Worm (Caenorhabditis elegans) whole organism, L1 larva: Measurements from ENCODE around the gene F07E5.12.

Experiments used
- Y116A8C.19 ChIP-seq: sonication (generic microtip); optimal IDR thresholded peaks from 2 replicates; lab custom pipeline; 2016; ENCODE audit warnings: missing compliant biosample characterization, missing genetic modification characterization, borderline replicate concordance
- aly-2 ChIP-seq: fragments of 150-350 bp; optimal IDR thresholded peaks from 2 replicates; lab custom pipeline; 2014; ENCODE audit warnings: missing biosample characterization, missing genetic modification characterization
- blmp-1 ChIP-seq: fragments of 150-350 bp; optimal IDR thresholded peaks from 2 replicates; lab custom pipeline; 2014; ENCODE audit warnings: missing biosample characterization, missing genetic modification characterization
- ceh-63 ChIP-seq: fragments of 200-800 bp; sonication (Bioruptor generic); optimal IDR thresholded peaks from 2 replicates; lab custom pipeline; 2018; ENCODE audit warnings: mild to moderate bottlenecking, missing genetic modification characterization, missing compliant biosample characterization
- ceh-82 ChIP-seq, 3 experiments: fragments of 150-350 bp in 1 of 3; sonication (generic microtip) in 2 of 3; optimal IDR thresholded peaks; 2 replicates each; lab custom pipeline; 2014 to 2017; ENCODE audit warnings: missing biosample characterization in 3 of 3, missing genetic modification characterization in 3 of 3
- ceh-88 ChIP-seq: fragments of 200-800 bp; sonication (Bioruptor generic); IDR thresholded peaks from 2 replicates; pipeline ENCODE4 v1.3.6; 2022; ENCODE audit warnings: missing genetic modification characterization, missing compliant biosample characterization
- egl-27 ChIP-seq, 2 experiments: fragments of 150-350 bp in 1 of 2; sonication (generic microtip); optimal IDR thresholded peaks; 3 replicates each; lab custom pipeline; 2017 to 2018; ENCODE audit warnings: missing biosample characterization in 2 of 2, missing genetic modification characterization in 2 of 2, missing genetic modification reagents in 2 of 2
- elt-2 ChIP-seq: sonication (generic microtip); optimal IDR thresholded peaks from 2 replicates; lab custom pipeline; 2016; ENCODE audit warnings: missing genetic modification characterization, mild to moderate bottlenecking, inconsistent platforms, missing compliant biosample characterization, missing genetic modification reagents
- ets-5 ChIP-seq: fragments of 200-800 bp; sonication (Bioruptor generic); IDR thresholded peaks from 2 replicates; pipeline ENCODE4 v1.3.6; 2022; ENCODE audit warnings: missing genetic modification characterization, missing compliant biosample characterization
- fkh-10 ChIP-seq: sonication (generic microtip); optimal IDR thresholded peaks from 2 replicates; lab custom pipeline; 2017; ENCODE audit warnings: missing biosample characterization, missing genetic modification reagents, missing genetic modification characterization
- fos-1 ChIP-seq: fragments of 150-350 bp; optimal IDR thresholded peaks from 2 replicates; lab custom pipeline; 2014; ENCODE audit warnings: missing biosample characterization, missing genetic modification characterization
- grh-1 ChIP-seq: fragments of 200-800 bp; sonication (Bioruptor generic); IDR thresholded peaks from 2 replicates; pipeline ENCODE4 v1.3.6; 2022; ENCODE audit warnings: missing genetic modification reagents, missing genetic modification characterization, missing compliant biosample characterization
- hlh-17 ChIP-seq: fragments of 200-800 bp; sonication (Bioruptor generic); optimal IDR thresholded peaks from 2 replicates; lab custom pipeline; 2018; ENCODE audit warnings: missing genetic modification characterization, mild to moderate bottlenecking, missing compliant biosample characterization, moderate library complexity, borderline replicate concordance
- hlh-4 ChIP-seq: sonication (generic microtip); optimal IDR thresholded peaks from 2 replicates; lab custom pipeline; 2016; ENCODE audit warnings: mild to moderate bottlenecking, missing genetic modification characterization, missing compliant biosample characterization
- hpl-2 ChIP-seq: fragments of 150-350 bp; optimal IDR thresholded peaks from 2 replicates; lab custom pipeline; 2014; ENCODE audit warnings: missing biosample characterization, missing genetic modification reagents, missing genetic modification characterization
- lsy-2 ChIP-seq, 2 experiments: fragments of 150-350 bp; optimal IDR thresholded peaks; 2 replicates each; lab custom pipeline; 2014; ENCODE audit warnings: missing biosample characterization in 2 of 2, missing genetic modification characterization in 2 of 2
- nhr-11 ChIP-seq: fragments of 150-350 bp; optimal IDR thresholded peaks from 2 replicates; lab custom pipeline; 2014; ENCODE audit warnings: missing biosample characterization, missing genetic modification characterization
- nhr-19 ChIP-seq: fragments of 200-800 bp; sonication (Bioruptor generic); conservative IDR thresholded peaks from 2 replicates; pipeline ENCODE4 v1.3.6; 2022; ENCODE audit warnings: missing genetic modification characterization, missing compliant biosample characterization
- nhr-71 ChIP-seq: sonication (generic microtip); optimal IDR thresholded peaks from 2 replicates; lab custom pipeline; 2016; ENCODE audit warnings: mild to moderate bottlenecking, missing genetic modification characterization, moderate library complexity, missing compliant biosample characterization
- nhr-90 ChIP-seq: sonication (generic microtip); optimal IDR thresholded peaks from 2 replicates; lab custom pipeline; 2016; ENCODE audit warnings: mild to moderate bottlenecking, missing genetic modification characterization, missing compliant biosample characterization; ENCODE audit not compliant: poor library complexity
- pag-3 ChIP-seq: sonication (generic microtip); optimal IDR thresholded peaks from 2 replicates; lab custom pipeline; 2017; ENCODE audit warnings: missing genetic modification characterization, mild to moderate bottlenecking, missing compliant biosample characterization, antibody characterized with exemption, borderline replicate concordance; ENCODE audit not compliant: insufficient read depth
- pqm-1 ChIP-seq: sonication (generic microtip); optimal IDR thresholded peaks from 3 replicates; lab custom pipeline; 2017; ENCODE audit warnings: missing biosample characterization, missing genetic modification characterization
- rnt-1 ChIP-seq: sonication (generic microtip); optimal IDR thresholded peaks from 2 replicates; lab custom pipeline; 2016; ENCODE audit warnings: mild to moderate bottlenecking, missing genetic modification characterization, moderate library complexity, missing compliant biosample characterization
- snpc-4 ChIP-seq: fragments of 150-350 bp; optimal IDR thresholded peaks from 2 replicates; lab custom pipeline; 2014; ENCODE audit warnings: missing biosample characterization, missing genetic modification characterization
- snu-23 ChIP-seq: sonication (generic microtip); optimal IDR thresholded peaks from 2 replicates; lab custom pipeline; 2016; ENCODE audit warnings: missing genetic modification characterization, missing compliant biosample characterization
- swsn-7 ChIP-seq: sonication (generic microtip); optimal IDR thresholded peaks from 2 replicates; lab custom pipeline; 2016; ENCODE audit warnings: missing genetic modification characterization, missing compliant biosample characterization
- tlp-1 ChIP-seq: fragments of 150-350 bp; optimal IDR thresholded peaks from 2 replicates; lab custom pipeline; 2014; ENCODE audit warnings: missing biosample characterization, missing genetic modification characterization
- unc-130 ChIP-seq: fragments of 150-350 bp; optimal IDR thresholded peaks from 2 replicates; lab custom pipeline; 2017; ENCODE audit warnings: missing biosample characterization, missing genetic modification characterization, inconsistent platforms

Gene F07E5.12

DNA sequence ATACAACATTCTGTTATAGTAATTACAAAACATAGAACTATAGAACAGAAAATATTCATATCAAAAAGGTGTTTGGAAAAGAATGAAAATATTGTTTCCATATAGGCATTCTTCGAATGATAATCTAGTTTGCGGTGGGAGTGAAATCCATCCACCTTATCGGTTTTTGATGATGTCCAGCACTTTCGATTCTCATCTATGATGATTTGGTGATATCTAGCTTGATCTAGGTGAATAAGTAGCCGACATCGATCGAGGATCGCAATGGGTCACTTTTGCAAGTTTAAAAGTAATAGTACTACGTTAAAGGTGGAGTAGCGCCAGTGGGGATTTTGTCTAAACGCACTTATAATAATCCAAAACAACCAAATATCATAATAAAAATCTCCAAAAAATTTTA lies 45.2 kb downstream of the F07E5.12 start, which contains the start of gene R52.6:
Gene R52.6, minus strand, starts transcription at position 101 of the 400 bp plus-strand sequence.
- TF ChIP-seq nhr-71 (tag; lab: Kevin White, UChicago) (no peak), blmp-1 (tag; lab: Kevin White, UChicago) (peak; percentile 1)

DNA sequence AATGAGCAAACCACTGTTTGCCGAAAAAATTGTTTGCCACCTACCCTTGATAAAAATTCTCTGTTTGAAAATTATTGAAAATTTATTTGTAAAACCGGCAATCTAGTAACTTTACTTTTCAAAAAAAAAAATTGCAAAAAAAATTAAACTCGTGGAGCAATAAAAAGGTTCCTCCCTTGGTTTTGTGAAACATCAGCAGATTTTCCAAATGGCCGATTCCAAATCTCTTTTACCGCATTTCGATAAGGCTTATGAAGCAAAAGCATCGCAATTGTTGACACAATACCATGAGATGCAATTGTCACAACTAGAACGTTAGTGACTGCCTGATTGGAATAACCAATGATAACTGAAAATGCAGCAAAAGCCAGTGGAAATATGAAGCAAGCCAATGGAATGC lies 46.7 kb downstream of the F07E5.12 start:
- TF ChIP-seq hlh-4 (tag; lab: Kevin White, UChicago) (no peak), lsy-2 (tag; optimal IDR thresholded peaks at IDR 0.05; lab: Kevin White, UChicago) (no peak), nhr-19 (GFP tag; lab: Robert Waterston, UW) (no peak), fos-1 (no peak), pqm-1 (no peak), nhr-71 (tag; lab: Kevin White, UChicago) (no peak), pag-3 (tag; lab: Kevin White, UChicago) (no peak), unc-130 (tag; lab: Kevin White, UChicago) (no peak), nhr-11 (tag; lab: Kevin White, UChicago) (no peak), nhr-90 (tag; lab: Kevin White, UChicago) (no peak), rnt-1 (no peak), ceh-88 (GFP tag; lab: Robert Waterston, UW) (no peak), ets-5 (GFP tag; lab: Robert Waterston, UW) (no peak), swsn-7 (tag; lab: Kevin White, UChicago) (no peak), egl-27 (tag; optimal IDR thresholded peaks at IDR 0.05; lab: Kevin White, UChicago) (no peak), elt-2 (no peak), Y116A8C.19 (tag; lab: Kevin White, UChicago) (no peak), ceh-82 (tag; optimal IDR thresholded peaks at IDR 0.05; lab: Kevin White, UChicago) (no peak), grh-1 (GFP tag; lab: Robert Waterston, UW) (no peak)
- TF ChIP-seq, all 84 proteins: peak for 0

DNA sequence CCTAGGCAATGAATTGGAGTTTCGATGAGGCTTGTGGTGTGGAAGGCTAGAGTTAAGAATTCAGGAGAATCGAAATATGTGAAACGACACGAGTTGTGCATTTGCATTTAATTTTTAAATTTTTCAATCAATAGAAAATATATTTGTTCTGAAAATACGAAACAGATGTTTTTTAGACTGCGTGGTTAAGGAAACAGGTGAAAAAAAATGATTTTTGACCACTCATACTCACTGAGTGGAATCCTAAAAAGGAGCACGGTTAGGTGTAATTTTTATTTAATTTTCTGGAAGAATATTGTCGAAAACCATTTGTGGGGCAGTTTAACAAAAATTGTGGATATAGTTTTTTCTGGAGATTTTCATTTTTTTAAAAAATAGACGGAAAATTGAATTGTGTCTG lies 49.0 kb downstream of the F07E5.12 start, which contains the start of gene srh-195:
Gene srh-195, minus strand, starts transcription at position 101 of the 400 bp plus-strand sequence.
- TF ChIP-seq fkh-10 (GFP tag; lab: Kevin White, UChicago) (no peak), snpc-4 (tag; lab: Kevin White, UChicago) (no peak), fos-1 (no peak), tlp-1 (tag; lab: Kevin White, UChicago) (no peak), snu-23 (GFP tag; lab: Kevin White, UChicago) (no peak), hlh-17 (GFP tag; lab: Kevin White, UChicago) (no peak), aly-2 (no peak), ets-5 (GFP tag; lab: Robert Waterston, UW) (no peak), ceh-63 (GFP tag; lab: Kevin White, UChicago) (no peak), hpl-2 (GFP tag; lab: Kevin White, UChicago) (no peak)
